Worm (Caenorhabditis elegans) whole organism, L4 larva: ENCODE measurements around the gene Y54E2A.7.

ENCODE experiments used
- F10B5.3 ChIP-seq: sonication (generic microtip); optimal IDR thresholded peaks from 2 replicates; lab custom pipeline; 2016; ENCODE audit warnings: mild to moderate bottlenecking, missing genetic modification characterization, missing compliant biosample characterization
- F26F4.8 ChIP-seq: fragments of 200-800 bp; sonication (Bioruptor generic); conservative IDR thresholded peaks from 2 replicates; pipeline ENCODE4 v1.3.6; 2022; ENCODE audit warnings: missing genetic modification characterization, missing compliant biosample characterization
- F49E8.2 ChIP-seq: sonication (generic microtip); optimal IDR thresholded peaks from 2 replicates; lab custom pipeline; 2016; ENCODE audit warnings: missing compliant biosample characterization, mild to moderate bottlenecking, missing genetic modification characterization, borderline replicate concordance
- R02D3.7 ChIP-seq: fragments of 150-350 bp; sonication (generic microtip); optimal IDR thresholded peaks from 3 replicates; lab custom pipeline; 2014; ENCODE audit warnings: missing biosample characterization, missing genetic modification characterization
- Y48G9A.11 ChIP-seq: fragments of 200-800 bp; sonication (Bioruptor generic); IDR thresholded peaks from 2 replicates; pipeline ENCODE4 v1.3.6; 2022; ENCODE audit warnings: missing genetic modification reagents, missing genetic modification characterization, missing compliant biosample characterization
- Y5F2A.4 ChIP-seq: fragments of 200-800 bp; sonication (Bioruptor generic); optimal IDR thresholded peaks from 2 replicates; lab custom pipeline; 2018; ENCODE audit warnings: mild to moderate bottlenecking, missing genetic modification characterization, missing compliant biosample characterization
- Y75B8A.6 ChIP-seq: fragments of 200-800 bp; sonication (Bioruptor generic); IDR thresholded peaks from 2 replicates; pipeline ENCODE4 v1.3.6; 2022; ENCODE audit warnings: missing genetic modification reagents, missing genetic modification characterization, missing compliant biosample characterization
- ZK337.2 ChIP-seq: fragments of 200-800 bp; sonication (Bioruptor generic); IDR thresholded peaks from 2 replicates; pipeline ENCODE4 v1.3.6; 2022; ENCODE audit warnings: missing genetic modification reagents, missing genetic modification characterization, missing compliant biosample characterization
- aha-1 ChIP-seq: fragments of 150-350 bp; peaks from one replicate; lab custom pipeline; 2014; ENCODE audit warnings: missing biosample characterization, missing genetic modification characterization
- aly-2 ChIP-seq: sonication (generic microtip); optimal IDR thresholded peaks from 2 replicates; lab custom pipeline; 2018; ENCODE audit warnings: missing biosample characterization, missing genetic modification characterization
- ama-1 ChIP-seq: fragments of 150-350 bp; optimal IDR thresholded peaks from 2 replicates; lab custom pipeline; 2014; ENCODE audit warnings: inconsistent platforms, mixed read lengths
- attf-4 ChIP-seq: sonication (generic microtip); optimal IDR thresholded peaks from 3 replicates; lab custom pipeline; 2017; ENCODE audit warnings: missing biosample characterization, missing genetic modification characterization
- ceh-32 ChIP-seq: sonication (generic microtip); optimal IDR thresholded peaks from 2 replicates; lab custom pipeline; 2016; ENCODE audit warnings: mild to moderate bottlenecking, missing genetic modification characterization, missing compliant biosample characterization; ENCODE audit not compliant: poor library complexity
- ceh-62 ChIP-seq: sonication (generic microtip); optimal IDR thresholded peaks from 2 replicates; lab custom pipeline; 2017; ENCODE audit warnings: missing biosample characterization, missing genetic modification characterization
- ces-1 ChIP-seq: fragments of 150-350 bp; sonication (generic microtip); optimal IDR thresholded peaks from 4 replicates; lab custom pipeline; 2014; ENCODE audit warnings: missing biosample characterization, missing genetic modification reagents, missing genetic modification characterization
- ctbp-1 ChIP-seq: fragments of 200-800 bp; sonication (Bioruptor generic); IDR thresholded peaks from 2 replicates; pipeline ENCODE4 v1.3.6; 2022; ENCODE audit warnings: missing genetic modification reagents, missing genetic modification characterization, missing compliant biosample characterization
- daf-19 ChIP-seq: fragments of 200-800 bp; sonication (Bioruptor generic); conservative IDR thresholded peaks from 2 replicates; pipeline ENCODE4 v1.3.6; 2022; ENCODE audit warnings: missing genetic modification characterization, missing compliant biosample characterization
- daf-8 ChIP-seq: fragments of 200-800 bp; sonication (Bioruptor generic); IDR thresholded peaks from 2 replicates; pipeline ENCODE4 v1.3.6; 2022; ENCODE audit warnings: missing genetic modification characterization, missing compliant biosample characterization
- dmd-9 ChIP-seq: fragments of 200-800 bp; sonication (Bioruptor generic); IDR thresholded peaks from 2 replicates; pipeline ENCODE4 v1.3.6; 2022; ENCODE audit warnings: missing genetic modification reagents, missing genetic modification characterization, missing compliant biosample characterization
- duxl-1 ChIP-seq: sonication (generic microtip); optimal IDR thresholded peaks from 2 replicates; lab custom pipeline; 2016; ENCODE audit warnings: mild to moderate bottlenecking, missing genetic modification characterization, moderate library complexity, missing compliant biosample characterization; ENCODE audit not compliant: poor library complexity
- egl-27 ChIP-seq: sonication (generic microtip); optimal IDR thresholded peaks from 3 replicates; lab custom pipeline; 2017; ENCODE audit warnings: missing biosample characterization, missing genetic modification reagents, missing genetic modification characterization
- egl-43 ChIP-seq: fragments of 200-800 bp; sonication (Bioruptor generic); IDR thresholded peaks from 2 replicates; pipeline ENCODE4 v1.3.6; 2022; ENCODE audit warnings: missing genetic modification reagents, missing genetic modification characterization, missing compliant biosample characterization
- fos-1 ChIP-seq: fragments of 150-350 bp; optimal IDR thresholded peaks from 2 replicates; lab custom pipeline; 2014; ENCODE audit warnings: missing biosample characterization, missing genetic modification characterization
- jun-1 ChIP-seq: fragments of 150-350 bp; optimal IDR thresholded peaks from 2 replicates; lab custom pipeline; 2014; ENCODE audit warnings: missing biosample characterization, missing genetic modification reagents, missing genetic modification characterization
- lin-1 ChIP-seq: fragments of 200-800 bp; sonication (Bioruptor generic); IDR thresholded peaks from 2 replicates; pipeline ENCODE4 v1.3.6; 2022; ENCODE audit warnings: missing genetic modification reagents, missing genetic modification characterization, missing compliant biosample characterization
- lin-13 ChIP-seq: fragments of 150-350 bp; optimal IDR thresholded peaks from 2 replicates; lab custom pipeline; 2014; ENCODE audit warnings: missing biosample characterization, missing genetic modification reagents, missing genetic modification characterization
- madf-5 ChIP-seq, 2 experiments: fragments of 200-800 bp; sonication (Bioruptor generic); IDR thresholded peaks; 2 replicates each; pipeline ENCODE4 v1.3.6; 2022; ENCODE audit warnings: missing compliant biosample characterization in 2 of 2, missing genetic modification characterization in 2 of 2
- madf-9 ChIP-seq: fragments of 200-800 bp; sonication (Bioruptor generic); conservative IDR thresholded peaks from 2 replicates; pipeline ENCODE4 v1.3.6; 2022; ENCODE audit warnings: missing genetic modification reagents, missing genetic modification characterization, missing compliant biosample characterization
- mdt-29 ChIP-seq: fragments of 200-800 bp; sonication (Bioruptor generic); IDR thresholded peaks from 2 replicates; pipeline ENCODE4 v1.3.6; 2022; ENCODE audit warnings: missing genetic modification reagents, missing genetic modification characterization, missing compliant biosample characterization
- mep-1 ChIP-seq: fragments of 150-350 bp; sonication (generic microtip); optimal IDR thresholded peaks from 3 replicates; lab custom pipeline; 2014; ENCODE audit warnings: missing biosample characterization, missing genetic modification characterization
- mes-2 ChIP-seq: sonication (generic microtip); optimal IDR thresholded peaks from 2 replicates; lab custom pipeline; 2016; ENCODE audit warnings: missing genotype, mild to moderate bottlenecking, missing genetic modification characterization, missing compliant biosample characterization; ENCODE audit not compliant: poor library complexity, severe bottlenecking
- mxl-2 ChIP-seq: fragments of 200-800 bp; sonication (Bioruptor generic); conservative IDR thresholded peaks from 2 replicates; pipeline ENCODE4 v1.3.6; 2022; ENCODE audit warnings: missing genetic modification reagents, missing genetic modification characterization, missing compliant biosample characterization
- nhr-102 ChIP-seq: sonication (generic microtip); optimal IDR thresholded peaks from 2 replicates; lab custom pipeline; 2016; ENCODE audit warnings: mild to moderate bottlenecking, missing genetic modification characterization, moderate library complexity, missing compliant biosample characterization
- nhr-11 ChIP-seq: fragments of 150-350 bp; optimal IDR thresholded peaks from 2 replicates; lab custom pipeline; 2014; ENCODE audit warnings: missing biosample characterization, missing genetic modification characterization
- nhr-25 ChIP-seq: sonication (generic microtip); optimal IDR thresholded peaks from 2 replicates; lab custom pipeline; 2017; ENCODE audit warnings: missing genetic modification characterization, mild to moderate bottlenecking, missing compliant biosample characterization, antibody characterized with exemption, moderate library complexity, borderline replicate concordance; ENCODE audit not compliant: insufficient read depth
- nhr-28 ChIP-seq: fragments of 150-350 bp; optimal IDR thresholded peaks from 2 replicates; lab custom pipeline; 2014; ENCODE audit warnings: missing biosample characterization, missing genetic modification characterization
- nhr-42 ChIP-seq: fragments of 200-800 bp; sonication (Bioruptor generic); IDR thresholded peaks from 2 replicates; pipeline ENCODE4 v1.3.6; 2022; ENCODE audit warnings: missing genetic modification characterization, missing compliant biosample characterization
- nhr-76 ChIP-seq: fragments of 150-350 bp; optimal IDR thresholded peaks from 2 replicates; lab custom pipeline; 2014; ENCODE audit warnings: missing biosample characterization, missing genetic modification characterization
- php-3 ChIP-seq: fragments of 200-800 bp; sonication (Bioruptor generic); IDR thresholded peaks from 2 replicates; pipeline ENCODE4 v1.3.6; 2022; ENCODE audit warnings: missing genetic modification reagents, missing genetic modification characterization, missing compliant biosample characterization
- pqm-1 ChIP-seq: sonication (generic microtip); optimal IDR thresholded peaks from 2 replicates; lab custom pipeline; 2017; ENCODE audit warnings: missing biosample characterization, missing genetic modification characterization
- rbr-2 ChIP-seq: sonication (generic microtip); optimal IDR thresholded peaks from 2 replicates; lab custom pipeline; 2016; ENCODE audit warnings: missing genotype, missing genetic modification characterization, missing compliant biosample characterization
- sdz-12 ChIP-seq: fragments of 200-800 bp; sonication (Bioruptor generic); optimal IDR thresholded peaks from 2 replicates; lab custom pipeline; 2018; ENCODE audit warnings: mild to moderate bottlenecking, missing genetic modification characterization, missing compliant biosample characterization
- set-16 ChIP-seq: fragments of 200-800 bp; sonication (Bioruptor generic); IDR thresholded peaks from 2 replicates; pipeline ENCODE4 v1.3.6; 2022; ENCODE audit warnings: missing genetic modification reagents, missing genetic modification characterization, missing compliant biosample characterization
- skn-1 ChIP-seq: fragments of 150-350 bp; optimal IDR thresholded peaks from 2 replicates; lab custom pipeline; 2014; ENCODE audit warnings: missing biosample characterization, missing genetic modification characterization
- spr-1 ChIP-seq: sonication (generic microtip); optimal IDR thresholded peaks from 2 replicates; lab custom pipeline; 2016; ENCODE audit warnings: mild to moderate bottlenecking, missing genetic modification characterization, missing compliant biosample characterization
- unc-130 ChIP-seq: sonication (generic microtip); optimal IDR thresholded peaks from 2 replicates; lab custom pipeline; 2016; ENCODE audit warnings: missing genetic modification reagents, missing genetic modification characterization, missing compliant biosample characterization
- unc-62 ChIP-seq, 3 experiments: fragments of 150-350 bp in 1 of 3; sonication (generic microtip); optimal IDR thresholded peaks in 2 of 3; peaks in 1 of 3; 1 replicate in 1 of 3; 2 replicates in 2 of 3; lab custom pipeline; 2014 to 2017; ENCODE audit warnings: missing biosample characterization in 3 of 3, missing genetic modification characterization in 3 of 3, missing genetic modification reagents in 3 of 3, missing genotype in 1 of 3
- vab-7 ChIP-seq: fragments of 200-800 bp; sonication (Bioruptor generic); IDR thresholded peaks from 2 replicates; pipeline ENCODE4 v1.3.6; 2022; ENCODE audit warnings: missing genetic modification reagents, missing genetic modification characterization, missing compliant biosample characterization
- zfp-2 ChIP-seq: sonication (generic microtip); optimal IDR thresholded peaks from 2 replicates; lab custom pipeline; 2016; ENCODE audit warnings: mild to moderate bottlenecking, missing genetic modification characterization, missing compliant biosample characterization
- ztf-11 ChIP-seq: fragments of 150-350 bp; optimal IDR thresholded peaks from 2 replicates; lab custom pipeline; 2014; ENCODE audit warnings: missing biosample characterization, missing genetic modification characterization

Gene Y54E2A.7

DNA sequence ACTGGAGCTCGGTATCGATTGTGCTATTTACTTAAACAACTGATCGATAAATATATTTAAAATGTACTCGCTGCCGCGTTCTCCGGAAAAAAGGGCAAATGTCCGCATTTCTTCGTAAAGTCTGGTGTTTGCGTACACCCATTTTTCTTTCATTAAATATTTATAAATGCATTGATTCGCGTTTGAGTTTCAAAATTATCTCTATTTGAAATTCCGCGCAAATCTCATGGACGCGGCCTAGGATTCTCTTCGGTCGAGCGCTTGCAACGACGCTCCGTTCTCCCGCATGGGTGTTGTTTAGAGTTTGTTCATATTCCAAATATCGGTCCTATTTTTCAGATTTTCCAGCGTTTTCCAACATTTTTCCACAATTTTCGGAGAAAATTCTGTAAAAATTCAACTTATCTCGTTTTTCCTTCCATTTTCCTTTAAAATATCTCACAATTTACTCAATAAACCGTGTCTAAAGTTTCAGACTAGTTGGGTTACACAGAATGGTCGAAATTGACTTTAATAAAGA lies 22.2 kb upstream of the Y54E2A.7 start, which contains the start of gene eif-3.B (continued):
- TF ChIP-seq Y48G9A.11 (GFP tag; lab: Robert Waterston, UW) (peak; percentile 93), madf-9 (GFP tag; lab: Robert Waterston, UW) (peak; percentile 66; the same call in 1 of the 2 replicates), duxl-1 (tag; lab: Kevin White, UChicago) (peak; percentile 90), mes-2 (tag; lab: Kevin White, UChicago) (peak; percentile 100), nhr-11 (peak; percentile 83), ZK337.2 (GFP tag; lab: Robert Waterston, UW) (peak; percentile 97), lin-1 (GFP tag; lab: Robert Waterston, UW) (0 out of 2 replicates have a peak, but pooled peaks have one; percentile 26), attf-4 (tag; lab: Kevin White, UChicago) (no peak), spr-1 (tag; lab: Kevin White, UChicago) (peak; percentile 78), unc-62 (GFP tag; optimal IDR thresholded peaks at IDR 0.05 in 1 of 2; lab: Kevin White, UChicago) (no peak), unc-62 (tag; optimal IDR thresholded peaks at IDR 0.05; lab: Kevin White, UChicago) (no peak), mep-1 (tag; lab: Kevin White, UChicago) (peak; percentile 89), Y75B8A.6 (GFP tag; lab: Robert Waterston, UW) (no peak), ama-1 (lab: Kevin White, UChicago) (no peak), F26F4.8 (GFP tag; lab: Robert Waterston, UW) (no peak), daf-8 (GFP tag; lab: Robert Waterston, UW) (no peak), nhr-25 (tag; lab: Kevin White, UChicago) (peak; percentile 58), mdt-29 (GFP tag; lab: Robert Waterston, UW) (no peak), jun-1 (tag; lab: Kevin White, UChicago) (no peak), fos-1 (tag; lab: Kevin White, UChicago) (no peak), madf-5 (GFP tag; IDR thresholded peaks at IDR 0.05; lab: Robert Waterston, UW) (0 out of 4 replicates have a peak, but pooled peaks of 1 of the 2 experiments have one; percentile 18), php-3 (GFP tag; lab: Robert Waterston, UW) (peak; percentile 41; the same call in 1 of the 2 replicates), daf-19 (GFP tag; lab: Robert Waterston, UW) (peak; percentile 65; the same call in 1 of the 2 replicates), rbr-2 (peak; percentile 83), R02D3.7 (tag; lab: Kevin White, UChicago) (no peak), Y5F2A.4 (GFP tag; lab: Kevin White, UChicago) (no peak), nhr-42 (peak; percentile 88), ztf-11 (tag; lab: Kevin White, UChicago) (no peak), dmd-9 (GFP tag; lab: Robert Waterston, UW) (peak; percentile 85), skn-1 (no peak), egl-43 (peak; percentile 46; the same call in 1 of the 2 replicates), F49E8.2 (tag; lab: Kevin White, UChicago) (peak; percentile 20), mxl-2 (GFP tag; lab: Robert Waterston, UW) (no peak), set-16 (GFP tag; lab: Robert Waterston, UW) (peak; percentile 23; the same call in 1 of the 2 replicates), sdz-12 (GFP tag; lab: Kevin White, UChicago) (peak; percentile 14), lin-13 (GFP tag; lab: Kevin White, UChicago) (peak; percentile 82), nhr-28 (tag; lab: Kevin White, UChicago) (peak; percentile 14), aha-1 (tag; lab: Kevin White, UChicago) (peak; percentile 6), unc-130 (GFP tag; lab: Kevin White, UChicago) (peak; percentile 95), ces-1 (GFP tag; lab: Kevin White, UChicago) (peak; percentile 43), vab-7 (peak; percentile 36; the same call in 1 of the 2 replicates), zfp-2 (tag; lab: Kevin White, UChicago) (no peak), ceh-62 (tag; lab: Kevin White, UChicago) (no peak), pqm-1 (tag; lab: Kevin White, UChicago) (no peak), aly-2 (tag; lab: Kevin White, UChicago) (no peak), ctbp-1 (GFP tag; lab: Robert Waterston, UW) (peak; percentile 75), nhr-102 (tag; lab: Kevin White, UChicago) (peak; percentile 72), nhr-76 (tag; lab: Kevin White, UChicago) (no peak), egl-27 (tag; lab: Kevin White, UChicago) (no peak), ceh-32 (peak; percentile 45), F10B5.3 (peak; percentile 72)
